Worm (Caenorhabditis elegans) whole organism, young adult: ENCODE measurements around the gene F47B10.3.

Experiments used
- B0019.2 ChIP-seq: fragments of 200-800 bp; sonication (Bioruptor generic); conservative IDR thresholded peaks from 2 replicates; pipeline ENCODE4 v1.3.6; 2022; ENCODE audit warnings: missing genetic modification reagents, missing genetic modification characterization, missing compliant biosample characterization
- B0035.1 ChIP-seq: sonication (generic microtip); optimal IDR thresholded peaks from 2 replicates; lab custom pipeline; 2016; ENCODE audit warnings: missing genetic modification characterization, mild to moderate bottlenecking, missing compliant biosample characterization, missing genotype, missing genetic modification reagents
- B0261.1 ChIP-seq: sonication (generic microtip); optimal IDR thresholded peaks from 2 replicates; lab custom pipeline; 2016; ENCODE audit warnings: mild to moderate bottlenecking, missing genetic modification characterization, moderate library complexity, missing compliant biosample characterization
- F23B12.7 ChIP-seq: sonication (generic microtip); optimal IDR thresholded peaks from 2 replicates; lab custom pipeline; 2017; ENCODE audit warnings: missing genetic modification characterization, mild to moderate bottlenecking, missing compliant biosample characterization, antibody characterized with exemption, moderate library complexity; ENCODE audit not compliant: insufficient read depth
- F39B2.1 ChIP-seq: fragments of 200-800 bp; sonication (Bioruptor generic); IDR thresholded peaks from 2 replicates; pipeline ENCODE4 v1.3.6; 2022; ENCODE audit warnings: missing genetic modification reagents, missing genetic modification characterization, missing compliant biosample characterization
- F57A8.1 ChIP-seq: fragments of 200-800 bp; sonication (Bioruptor generic); optimal IDR thresholded peaks from 2 replicates; lab custom pipeline; 2018; ENCODE audit warnings: mild to moderate bottlenecking, missing genetic modification characterization, moderate library complexity, missing compliant biosample characterization
- K11D2.4 ChIP-seq: fragments of 200-800 bp; sonication (Bioruptor generic); IDR thresholded peaks from 2 replicates; pipeline ENCODE4 v1.3.6; 2022; ENCODE audit warnings: missing genetic modification reagents, missing genetic modification characterization, missing compliant biosample characterization
- T07F8.4 ChIP-seq: sonication (generic microtip); optimal IDR thresholded peaks from 2 replicates; lab custom pipeline; 2016; ENCODE audit warnings: mild to moderate bottlenecking, missing genetic modification characterization, moderate library complexity, missing compliant biosample characterization
- T26A5.8 ChIP-seq: sonication (generic microtip); optimal IDR thresholded peaks from 2 replicates; lab custom pipeline; 2016; ENCODE audit warnings: missing genetic modification characterization, missing compliant biosample characterization
- Y79H2A.3 ChIP-seq: fragments of 200-800 bp; sonication (Bioruptor generic); conservative IDR thresholded peaks from 2 replicates; pipeline ENCODE4 v1.3.6; 2022; ENCODE audit warnings: missing genetic modification reagents, missing genetic modification characterization, missing compliant biosample characterization
- ZK185.1 ChIP-seq: sonication (generic microtip); optimal IDR thresholded peaks from 2 replicates; lab custom pipeline; 2016; ENCODE audit warnings: mild to moderate bottlenecking, missing genetic modification characterization, missing compliant biosample characterization; ENCODE audit not compliant: poor library complexity, severe bottlenecking
- ama-1 ChIP-seq, 3 experiments: fragments of 150-350 bp in 1 of 3; sonication (generic microtip) in 2 of 3; optimal IDR thresholded peaks; 2 replicates each; lab custom pipeline; 2014 to 2018; ENCODE audit warnings: missing biosample characterization in 2 of 3, missing genetic modification characterization in 2 of 3, missing genetic modification reagents in 2 of 3
- ceh-100 ChIP-seq: fragments of 200-800 bp; sonication (Bioruptor generic); IDR thresholded peaks from 2 replicates; pipeline ENCODE4 v1.3.6; 2022; ENCODE audit warnings: missing genetic modification reagents, missing genetic modification characterization, missing compliant biosample characterization
- ceh-27 ChIP-seq: fragments of 200-800 bp; sonication (Bioruptor generic); optimal IDR thresholded peaks from 2 replicates; lab custom pipeline; 2018; ENCODE audit warnings: mild to moderate bottlenecking, missing genetic modification characterization, moderate library complexity, missing compliant biosample characterization
- dpl-1 ChIP-seq: fragments of 150-350 bp; optimal IDR thresholded peaks from 2 replicates; lab custom pipeline; 2014; ENCODE audit warnings: missing biosample characterization, missing genetic modification reagents, missing genetic modification characterization
- him-1 ChIP-seq: sonication (generic microtip); optimal IDR thresholded peaks from 2 replicates; lab custom pipeline; 2016; ENCODE audit warnings: missing genotype, missing genetic modification reagents, missing genetic modification characterization, missing compliant biosample characterization
- lin-26 ChIP-seq: fragments of 200-800 bp; sonication (Bioruptor generic); IDR thresholded peaks from 2 replicates; pipeline ENCODE4 v1.3.6; 2022; ENCODE audit warnings: missing genetic modification reagents, missing genetic modification characterization, missing compliant biosample characterization
- madf-10 ChIP-seq: sonication (generic microtip); optimal IDR thresholded peaks from 2 replicates; lab custom pipeline; 2016; ENCODE audit warnings: mild to moderate bottlenecking, missing genetic modification characterization, missing compliant biosample characterization
- mel-28 ChIP-seq: sonication (generic microtip); optimal IDR thresholded peaks from 2 replicates; lab custom pipeline; 2016; ENCODE audit warnings: borderline replicate concordance, mild to moderate bottlenecking, missing genetic modification characterization, missing compliant biosample characterization
- nhr-120 ChIP-seq: fragments of 200-800 bp; sonication (Bioruptor generic); IDR thresholded peaks from 2 replicates; pipeline ENCODE4 v1.3.6; 2022; ENCODE audit warnings: missing genetic modification characterization, missing compliant biosample characterization
- nhr-179 ChIP-seq: sonication (generic microtip); optimal IDR thresholded peaks from 2 replicates; lab custom pipeline; 2016; ENCODE audit warnings: mild to moderate bottlenecking, missing genetic modification characterization, missing compliant biosample characterization
- nhr-80 ChIP-seq: sonication (generic microtip); optimal IDR thresholded peaks from 2 replicates; lab custom pipeline; 2016; ENCODE audit warnings: missing genetic modification characterization, missing compliant biosample characterization
- nhr-90 ChIP-seq: sonication (generic microtip); optimal IDR thresholded peaks from 2 replicates; lab custom pipeline; 2016; ENCODE audit warnings: missing genotype, mild to moderate bottlenecking, missing genetic modification characterization, missing compliant biosample characterization
- repo-1 ChIP-seq: sonication (generic microtip); optimal IDR thresholded peaks from 2 replicates; lab custom pipeline; 2017; ENCODE audit warnings: mild to moderate bottlenecking, missing genetic modification characterization, missing compliant biosample characterization
- snpc-1.1 ChIP-seq: sonication (generic microtip); optimal IDR thresholded peaks from 2 replicates; lab custom pipeline; 2017; ENCODE audit warnings: missing genetic modification characterization, mild to moderate bottlenecking, missing compliant biosample characterization, antibody characterized with exemption, moderate library complexity, missing genotype, missing genetic modification reagents; ENCODE audit not compliant: insufficient read depth
- snpc-3.4 ChIP-seq: sonication (generic microtip); optimal IDR thresholded peaks from 2 replicates; lab custom pipeline; 2017; ENCODE audit warnings: missing genetic modification characterization, mild to moderate bottlenecking, missing compliant biosample characterization, antibody characterized with exemption, moderate library complexity, missing genotype, missing genetic modification reagents
- ztf-25 ChIP-seq: fragments of 200-800 bp; sonication (Bioruptor generic); IDR thresholded peaks from 2 replicates; pipeline ENCODE4 v1.3.6; 2022; ENCODE audit warnings: missing genetic modification reagents, missing genetic modification characterization, missing compliant biosample characterization
- ztf-3 ChIP-seq: fragments of 200-800 bp; sonication (Bioruptor generic); optimal IDR thresholded peaks from 2 replicates; lab custom pipeline; 2018; ENCODE audit warnings: mild to moderate bottlenecking, missing genetic modification characterization, missing compliant biosample characterization
- ztf-6 ChIP-seq: fragments of 200-800 bp; sonication (Bioruptor generic); IDR thresholded peaks from 2 replicates; pipeline ENCODE4 v1.3.6; 2022; ENCODE audit warnings: missing genetic modification reagents, missing genetic modification characterization, missing compliant biosample characterization

F47B10.3 gene

DNA sequence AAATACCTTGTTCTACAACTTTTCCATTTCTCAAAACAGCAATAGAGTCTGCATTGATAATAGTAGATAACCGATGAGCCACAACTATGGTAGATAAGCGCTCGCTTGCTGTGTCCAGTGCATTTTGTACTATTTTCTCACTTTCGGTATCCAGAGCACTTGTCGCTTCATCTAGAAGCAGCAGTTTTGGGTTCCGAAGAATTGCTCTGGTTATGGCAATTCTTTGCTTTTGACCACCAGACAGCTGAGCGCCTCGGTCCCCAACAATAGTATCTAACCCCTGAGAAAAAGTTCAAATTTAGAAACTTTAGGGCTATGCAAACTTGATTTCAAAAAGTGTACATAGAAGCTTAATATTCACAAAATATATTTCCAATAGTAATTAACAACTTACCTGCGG lies 32.4 kb upstream of the F47B10.3 start:
- TF ChIP-seq mel-28 = no peak
- TF ChIP-seq nhr-120 = no peak
- no peak for TF ChIP-seq nhr-90 (tag; lab: Kevin White, UChicago)
- no peak for TF ChIP-seq B0035.1
- TF ChIP-seq snpc-1.1 (tag; lab: Kevin White, UChicago) = no peak
- no peak for TF ChIP-seq ztf-25 (GFP tag; lab: Robert Waterston, UW)
- TF ChIP-seq ama-1 (optimal IDR thresholded peaks at IDR 0.05; lab: Kevin White, UChicago) = no peak
- TF ChIP-seq ama-1 (GFP tag; optimal IDR thresholded peaks at IDR 0.05; lab: Kevin White, UChicago) = no peak
- no peak for TF ChIP-seq nhr-179 (tag; lab: Kevin White, UChicago)
- TF ChIP-seq madf-10 (tag; lab: Kevin White, UChicago) = no peak
- TF ChIP-seq ztf-3 = no peak

DNA sequence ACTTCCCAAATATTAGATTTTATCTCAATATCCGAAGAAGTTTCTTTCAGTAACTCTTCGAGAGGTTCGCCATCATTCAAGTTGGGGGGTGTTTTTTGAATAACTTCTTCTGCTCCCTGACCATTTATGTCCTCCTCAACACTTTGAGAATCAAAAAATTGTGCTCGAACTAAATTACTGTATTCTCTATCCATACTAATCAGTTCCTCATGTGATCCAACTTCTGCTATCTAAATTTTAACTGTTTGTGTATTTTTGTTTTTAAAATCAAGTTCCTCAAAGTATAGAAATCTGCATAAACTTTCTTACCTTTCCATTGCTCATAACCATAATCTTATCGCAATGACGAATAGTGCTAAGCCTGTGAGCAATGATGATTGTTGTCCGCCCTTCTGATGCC lies 30.3 kb upstream of the F47B10.3 start:
- TF ChIP-seq ztf-6 (GFP tag; lab: Robert Waterston, UW) (no peak), T07F8.4 (tag; lab: Kevin White, UChicago) (no peak), T26A5.8 (tag; lab: Kevin White, UChicago) (no peak), K11D2.4 (GFP tag; lab: Robert Waterston, UW) (no peak), ceh-27 (GFP tag; lab: Kevin White, UChicago) (no peak)

DNA sequence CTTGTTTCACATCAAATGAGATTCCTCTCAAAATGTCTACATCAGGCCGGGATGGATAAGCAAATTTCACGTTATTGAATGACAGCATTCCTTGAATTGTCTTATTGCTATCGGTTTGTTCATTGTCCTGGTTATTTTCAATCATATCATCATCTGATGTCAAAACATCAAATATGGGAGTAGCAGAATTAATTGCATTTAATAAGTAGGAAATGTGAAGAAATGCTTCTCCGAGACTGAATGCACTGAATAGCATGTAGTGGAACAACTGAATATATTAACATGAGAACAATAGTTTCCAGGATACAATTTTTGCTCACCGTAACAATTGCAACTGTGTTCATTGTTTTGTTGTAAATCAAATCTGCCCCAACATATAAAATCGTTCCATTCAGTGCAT lies 29.4 kb upstream of the F47B10.3 start:
- no peak for TF ChIP-seq F39B2.1 (GFP tag; lab: Robert Waterston, UW)
- no peak for TF ChIP-seq T26A5.8 (tag; lab: Kevin White, UChicago)
- no peak for TF ChIP-seq B0019.2 (GFP tag; lab: Robert Waterston, UW)
- no peak for TF ChIP-seq repo-1 (tag; lab: Kevin White, UChicago)
- no peak for TF ChIP-seq ama-1 (optimal IDR thresholded peaks at IDR 0.05; lab: Kevin White, UChicago)
- no peak for TF ChIP-seq ama-1 (GFP tag; optimal IDR thresholded peaks at IDR 0.05; lab: Kevin White, UChicago)
- no peak for TF ChIP-seq ZK185.1 (tag; lab: Kevin White, UChicago)
- no peak for TF ChIP-seq ceh-100 (GFP tag; lab: Robert Waterston, UW)
- TF ChIP-seq F23B12.7 (tag; lab: Kevin White, UChicago) = no peak
- TF ChIP-seq dpl-1 = no peak
- TF ChIP-seq him-1 (tag; lab: Kevin White, UChicago) = no peak
- TF ChIP-seq snpc-3.4 (tag; lab: Kevin White, UChicago) = no peak
- TF ChIP-seq lin-26 (GFP tag; lab: Robert Waterston, UW) = no peak

DNA sequence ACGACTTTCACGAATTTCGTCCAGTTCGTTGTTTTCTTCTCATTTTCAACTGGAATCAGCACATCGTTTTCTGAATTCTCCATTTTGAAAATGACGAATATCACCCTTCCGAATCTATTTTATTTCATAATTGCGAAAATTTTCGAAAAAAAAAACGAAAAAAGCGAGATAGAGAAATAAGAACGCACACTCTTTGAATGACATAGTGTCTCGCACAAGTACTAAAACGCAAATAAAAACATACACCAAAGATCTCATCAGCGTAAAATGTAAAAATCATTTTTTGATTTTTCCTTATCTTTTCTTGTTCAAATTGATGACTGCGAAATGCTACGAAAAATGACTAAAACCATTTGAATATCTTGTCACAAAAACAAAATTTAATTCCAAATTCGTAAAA lies 27.7 kb upstream of the F47B10.3 start, which contains the start of gene pgp-8:
Gene pgp-8, minus strand, starts transcription at position 101 of the 400 bp plus-strand sequence.
- no peak for TF ChIP-seq F57A8.1 (GFP tag; lab: Kevin White, UChicago)
- peak; percentile 12 for TF ChIP-seq nhr-80 (tag; lab: Kevin White, UChicago)
- TF ChIP-seq, all 124 proteins: peak for 1

DNA sequence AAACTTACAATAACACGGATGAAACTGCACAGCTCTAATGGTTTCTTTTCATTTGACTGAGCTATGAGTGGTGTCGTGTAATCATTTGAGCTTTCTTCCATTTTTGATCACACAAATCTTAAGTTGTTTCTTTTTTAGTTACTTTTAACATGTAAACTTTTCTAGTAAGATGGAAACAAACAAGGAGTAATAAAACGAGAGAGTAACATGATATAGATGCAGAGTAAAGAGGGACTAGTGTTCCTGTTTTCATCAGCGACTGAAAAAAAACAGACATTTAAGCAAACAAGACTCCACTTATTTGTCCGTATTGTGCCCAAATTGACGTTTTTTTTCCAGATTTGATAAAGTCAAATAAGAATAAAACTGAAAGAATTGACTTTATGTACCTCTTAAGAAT lies 21.9 kb upstream of the F47B10.3 start, which contains the start of gene pgp-7:
Gene pgp-7, minus strand, starts transcription at position 101 of the 400 bp plus-strand sequence.
- TF ChIP-seq B0261.1 (no peak), snpc-3.4 (tag; lab: Kevin White, UChicago) (no peak), Y79H2A.3 (no peak)
